Worm (Caenorhabditis elegans) whole organism, L1 larva: ENCODE results near the gene ccdc-149.

Experiments used
- aly-2 ChIP-seq: fragments of 150-350 bp; optimal IDR thresholded peaks from 2 replicates; lab custom pipeline; 2014; ENCODE audit warnings: missing biosample characterization, missing genetic modification characterization
- dsc-1 ChIP-seq: sonication (generic microtip); optimal IDR thresholded peaks from 2 replicates; lab custom pipeline; 2016; ENCODE audit warnings: mild to moderate bottlenecking, missing genetic modification characterization, missing compliant biosample characterization
- fkh-10 ChIP-seq: sonication (generic microtip); optimal IDR thresholded peaks from 2 replicates; lab custom pipeline; 2017; ENCODE audit warnings: missing biosample characterization, missing genetic modification reagents, missing genetic modification characterization
- fkh-4 ChIP-seq: sonication (generic microtip); optimal IDR thresholded peaks from 2 replicates; lab custom pipeline; 2016; ENCODE audit warnings: missing compliant biosample characterization, missing genetic modification characterization, borderline replicate concordance
- isw-1 ChIP-seq: fragments of 200-800 bp; sonication (Bioruptor generic); IDR thresholded peaks from 2 replicates; pipeline ENCODE4 v1.3.6; 2022; ENCODE audit warnings: missing genetic modification characterization, missing compliant biosample characterization
- nhr-11 ChIP-seq: fragments of 150-350 bp; optimal IDR thresholded peaks from 2 replicates; lab custom pipeline; 2014; ENCODE audit warnings: missing biosample characterization, missing genetic modification characterization
- sptf-1 ChIP-seq: fragments of 150-350 bp; optimal IDR thresholded peaks from 2 replicates; lab custom pipeline; 2014; ENCODE audit warnings: missing biosample characterization, missing genetic modification characterization
- tbx-2 ChIP-seq: sonication (generic microtip); optimal IDR thresholded peaks from 2 replicates; lab custom pipeline; 2016; ENCODE audit warnings: missing genetic modification characterization, missing compliant biosample characterization

DNA sequence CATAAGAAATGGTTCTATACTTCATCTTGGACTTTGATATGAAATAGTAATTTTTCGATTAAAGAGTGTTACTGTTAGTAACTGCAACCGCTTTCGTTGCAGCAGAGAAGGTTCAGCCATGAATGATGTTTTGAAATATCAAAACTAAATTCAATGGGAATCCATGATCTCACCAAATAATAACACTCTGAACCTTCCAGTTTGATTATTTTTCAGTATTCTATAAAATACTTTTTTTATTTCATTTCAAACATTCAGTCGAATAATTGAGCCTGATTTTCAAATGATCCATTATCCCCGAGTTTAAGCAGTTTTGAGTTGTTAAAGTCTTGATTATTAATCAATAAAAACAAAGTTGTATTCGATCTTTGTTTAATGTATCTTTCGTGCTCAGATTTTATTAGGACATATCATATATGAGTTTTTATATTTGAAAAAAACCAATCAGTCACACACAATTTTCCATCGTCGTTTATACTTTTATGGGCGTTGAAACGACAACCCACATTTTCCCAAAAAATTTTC lies 26.1 kb upstream of the ccdc-149 start, which contains the start of gene gcp-2.2:
- no peak for TF ChIP-seq fkh-10 (GFP tag; lab: Kevin White, UChicago)
- TF ChIP-seq aly-2: no peak
- TF ChIP-seq nhr-11 (tag; lab: Kevin White, UChicago): no peak
- TF ChIP-seq fkh-4 (tag; lab: Kevin White, UChicago): no peak
- no peak for TF ChIP-seq sptf-1 (tag; lab: Kevin White, UChicago)
- no peak for TF ChIP-seq dsc-1 (tag; lab: Kevin White, UChicago)
- no peak for TF ChIP-seq isw-1
- no peak for TF ChIP-seq tbx-2 (tag; lab: Kevin White, UChicago)
